Fruit fly (Drosophila melanogaster) whole organism, prepupa: ENCODE measurements around the gene Nf-YA.

Source experiments
- Blimp-1 ChIP-seq: fragments of 200-800 bp; sonication (Bioruptor generic); optimal IDR thresholded peaks from 3 replicates; lab custom pipeline; 2017; ENCODE audit warnings: missing biosample characterization, missing genetic modification characterization, mild to moderate bottlenecking, moderate library complexity, missing genetic modification reagents
- CG10631 ChIP-seq: fragments of 200-800 bp; sonication (Bioruptor generic); optimal IDR thresholded peaks from 2 replicates; lab custom pipeline; 2016; ENCODE audit warnings: missing biosample characterization, missing genetic modification characterization
- CG10669 ChIP-seq: fragments of 200-800 bp; sonication (Bioruptor generic); optimal IDR thresholded peaks from 3 replicates; lab custom pipeline; 2018; ENCODE audit warnings: missing biosample characterization, mild to moderate bottlenecking, missing genetic modification characterization, moderate library complexity
- CG11294 ChIP-seq: fragments of 200-800 bp; sonication (Bioruptor generic); IDR thresholded peaks from 2 replicates; pipeline ENCODE4 v1.3.6; 2022; ENCODE audit warnings: missing biosample characterization, missing genetic modification characterization
- CG11762 ChIP-seq: fragments of 200-800 bp; sonication (Bioruptor generic); optimal IDR thresholded peaks from 3 replicates; lab custom pipeline; 2016; ENCODE audit warnings: missing biosample characterization, missing genetic modification characterization; ENCODE audit not compliant: insufficient read depth
- CG11902 ChIP-seq: fragments of 200-800 bp; sonication (Bioruptor generic); optimal IDR thresholded peaks from 3 replicates; lab custom pipeline; 2016; ENCODE audit warnings: missing biosample characterization, missing genetic modification characterization
- CG1621 ChIP-seq: fragments of 200-800 bp; sonication (Bioruptor generic); optimal IDR thresholded peaks from 3 replicates; lab custom pipeline; 2018; ENCODE audit warnings: missing biosample characterization, mild to moderate bottlenecking, missing genetic modification characterization
- CG3032 ChIP-seq: fragments of 200-800 bp; optimal IDR thresholded peaks from 2 replicates; lab custom pipeline; 2019; ENCODE audit warnings: missing biosample characterization, mild to moderate bottlenecking, missing genetic modification characterization, moderate library complexity
- CG31627 ChIP-seq: fragments of 200-800 bp; sonication (Bioruptor generic); optimal IDR thresholded peaks from 3 replicates; lab custom pipeline; 2016; ENCODE audit warnings: missing biosample characterization, missing genetic modification characterization
- CG32006 ChIP-seq: fragments of 200-800 bp; sonication (Bioruptor generic); optimal IDR thresholded peaks from 3 replicates; lab custom pipeline; 2017; ENCODE audit warnings: missing biosample characterization, mild to moderate bottlenecking, missing genetic modification characterization
- CG3919 ChIP-seq: fragments of 200-800 bp; sonication (Bioruptor generic); optimal IDR thresholded peaks from 3 replicates; lab custom pipeline; 2016; ENCODE audit warnings: missing biosample characterization, missing genetic modification characterization
- CG6276 ChIP-seq: fragments of 200-800 bp; sonication (Bioruptor generic); optimal IDR thresholded peaks from 2 replicates; lab custom pipeline; 2017; ENCODE audit warnings: missing biosample characterization, mild to moderate bottlenecking, missing genetic modification characterization
- CG6854 ChIP-seq: fragments of 200-800 bp; sonication (Bioruptor generic); optimal IDR thresholded peaks from 2 replicates; lab custom pipeline; 2017; ENCODE audit warnings: missing biosample characterization, mild to moderate bottlenecking, missing genetic modification characterization
- CG7368 ChIP-seq: fragments of 200-800 bp; sonication (Bioruptor generic); optimal IDR thresholded peaks from 3 replicates; lab custom pipeline; 2016; ENCODE audit warnings: missing biosample characterization, missing genetic modification characterization
- CG8119 ChIP-seq: fragments of 200-800 bp; sonication (Bioruptor generic); IDR thresholded peaks from 3 replicates; pipeline ENCODE4 v1.3.6; 2022; ENCODE audit warnings: missing biosample characterization, missing genetic modification characterization
- CG8319 ChIP-seq: fragments of 200-800 bp; sonication (Bioruptor generic); optimal IDR thresholded peaks from 3 replicates; lab custom pipeline; 2016; ENCODE audit warnings: missing biosample characterization, missing genetic modification characterization
- CG8632 ChIP-seq: fragments of 200-800 bp; sonication (Bioruptor generic); optimal IDR thresholded peaks from 3 replicates; lab custom pipeline; 2016; ENCODE audit warnings: missing biosample characterization, missing genetic modification characterization
- CG9139 ChIP-seq: fragments of 200-800 bp; sonication (Bioruptor generic); optimal IDR thresholded peaks from 3 replicates; lab custom pipeline; 2017; ENCODE audit warnings: missing biosample characterization, mild to moderate bottlenecking, missing genetic modification characterization
- Eip93F ChIP-seq: fragments of 200-800 bp; sonication (Bioruptor generic); optimal IDR thresholded peaks from 2 replicates; lab custom pipeline; 2016; ENCODE audit warnings: missing biosample characterization, mild to moderate bottlenecking, missing genetic modification characterization
- Ets21C ChIP-seq: fragments of 200-800 bp; sonication (Bioruptor generic); optimal IDR thresholded peaks from 3 replicates; lab custom pipeline; 2016; ENCODE audit warnings: missing biosample characterization, missing genetic modification characterization
- Ets96B ChIP-seq: fragments of 200-800 bp; optimal IDR thresholded peaks from 2 replicates; lab custom pipeline; 2019; ENCODE audit warnings: missing biosample characterization, mild to moderate bottlenecking, missing genetic modification characterization, moderate library complexity
- Gug ChIP-seq: fragments of 200-800 bp; sonication (Bioruptor generic); IDR thresholded peaks from 2 replicates; pipeline ENCODE4 v1.3.6; 2022; ENCODE audit warnings: missing biosample characterization, missing genetic modification characterization
- Hr38 ChIP-seq: sonication (Bioruptor generic); optimal IDR thresholded peaks from 2 replicates; lab custom pipeline; 2016; ENCODE audit warnings: missing biosample characterization, missing genetic modification characterization
- Hr39 ChIP-seq: fragments of 200-800 bp; sonication (Bioruptor generic); optimal IDR thresholded peaks from 2 replicates; lab custom pipeline; 2016; ENCODE audit warnings: missing biosample characterization, missing genetic modification characterization
- Lpt ChIP-seq: fragments of 200-800 bp; sonication (Bioruptor generic); optimal IDR thresholded peaks from 3 replicates; lab custom pipeline; 2016; ENCODE audit warnings: missing biosample characterization, missing genetic modification characterization
- Met ChIP-seq: fragments of 200-800 bp; sonication (Bioruptor generic); optimal IDR thresholded peaks from 3 replicates; lab custom pipeline; 2016; ENCODE audit warnings: missing biosample characterization, missing genetic modification characterization
- Sox102F ChIP-seq: fragments of 200-800 bp; sonication (Bioruptor generic); optimal IDR thresholded peaks from 2 replicates; lab custom pipeline; 2016; ENCODE audit warnings: missing biosample characterization, mild to moderate bottlenecking, missing genetic modification characterization
- Sox14 ChIP-seq: fragments of 200-800 bp; sonication (Bioruptor generic); optimal IDR thresholded peaks from 3 replicates; lab custom pipeline; 2016; ENCODE audit warnings: missing biosample characterization, missing genetic modification characterization
- Sox15 ChIP-seq: fragments of 200-800 bp; sonication (Bioruptor generic); optimal IDR thresholded peaks from 3 replicates; lab custom pipeline; 2016; ENCODE audit warnings: missing biosample characterization, missing genetic modification characterization
- achi ChIP-seq: fragments of 200-800 bp; sonication (Bioruptor generic); optimal IDR thresholded peaks from 3 replicates; lab custom pipeline; 2016; ENCODE audit warnings: missing biosample characterization, missing genetic modification characterization
- cyc ChIP-seq: fragments of 200-800 bp; sonication (Bioruptor generic); optimal IDR thresholded peaks from 3 replicates; lab custom pipeline; 2016; ENCODE audit warnings: missing biosample characterization, missing genetic modification characterization
- dac ChIP-seq: fragments of 200-800 bp; sonication (Bioruptor generic); optimal IDR thresholded peaks from 2 replicates; lab custom pipeline; 2017; ENCODE audit warnings: missing biosample characterization, mild to moderate bottlenecking, missing genetic modification characterization
- dsx ChIP-seq: fragments of 200-800 bp; optimal IDR thresholded peaks from 3 replicates; lab custom pipeline; 2019; ENCODE audit warnings: missing biosample characterization, mild to moderate bottlenecking, missing genetic modification characterization, moderate library complexity; ENCODE audit not compliant: poor library complexity, severe bottlenecking
- eg ChIP-seq: fragments of 200-800 bp; sonication (Bioruptor generic); IDR thresholded peaks from 3 replicates; pipeline ENCODE4 v1.3.6; 2022; ENCODE audit warnings: missing biosample characterization, missing genetic modification characterization
- esn ChIP-seq: fragments of 200-800 bp; sonication (Bioruptor generic); optimal IDR thresholded peaks from 2 replicates; lab custom pipeline; 2016; ENCODE audit warnings: missing biosample characterization, mild to moderate bottlenecking, missing genetic modification characterization, moderate library complexity
- fkh ChIP-seq: fragments of 200-800 bp; sonication (Bioruptor generic); optimal IDR thresholded peaks from 3 replicates; lab custom pipeline; 2017; ENCODE audit warnings: missing biosample characterization, mild to moderate bottlenecking, missing genetic modification characterization, moderate library complexity
- lz ChIP-seq: fragments of 200-800 bp; sonication (Bioruptor generic); optimal IDR thresholded peaks from 3 replicates; lab custom pipeline; 2016; ENCODE audit warnings: missing biosample characterization, missing genetic modification characterization
- net ChIP-seq: fragments of 200-800 bp; sonication (Bioruptor generic); optimal IDR thresholded peaks from 3 replicates; lab custom pipeline; 2016; ENCODE audit warnings: missing biosample characterization, missing genetic modification characterization
- pdm3 ChIP-seq: fragments of 200-800 bp; sonication (Bioruptor generic); optimal IDR thresholded peaks from 3 replicates; lab custom pipeline; 2016; ENCODE audit warnings: missing biosample characterization, missing genetic modification characterization
- salr ChIP-seq, 2 experiments: fragments of 200-800 bp; sonication (Bioruptor generic); optimal IDR thresholded peaks; 3 replicates each; lab custom pipeline; 2016 to 2018; ENCODE audit warnings: missing biosample characterization in 2 of 2, missing genetic modification characterization in 2 of 2, mild to moderate bottlenecking in 1 of 2
- spab ChIP-seq: fragments of 200-800 bp; sonication (Bioruptor generic); optimal IDR thresholded peaks from 2 replicates; lab custom pipeline; 2017; ENCODE audit warnings: missing biosample characterization, mild to moderate bottlenecking, missing genetic modification characterization, missing genetic modification reagents
- ss ChIP-seq, 2 experiments: fragments of 200-800 bp; sonication (Bioruptor generic); optimal IDR thresholded peaks; 2 replicates in 1 of 2; 3 replicates in 1 of 2; lab custom pipeline; 2017 to 2018; ENCODE audit warnings: mild to moderate bottlenecking in 2 of 2, missing biosample characterization in 2 of 2, missing genetic modification characterization in 2 of 2, moderate library complexity in 1 of 2
- svp ChIP-seq: fragments of 200-800 bp; sonication (Bioruptor generic); peaks from one replicate; lab custom pipeline; 2016; ENCODE audit warnings: missing biosample characterization, missing genetic modification characterization
- topi ChIP-seq: fragments of 200-800 bp; sonication (Bioruptor generic); optimal IDR thresholded peaks from 3 replicates; lab custom pipeline; 2016; ENCODE audit warnings: missing biosample characterization, missing genetic modification characterization
- vri ChIP-seq: fragments of 200-800 bp; sonication (Bioruptor generic); optimal IDR thresholded peaks from 3 replicates; lab custom pipeline; 2016; ENCODE audit warnings: missing biosample characterization, mild to moderate bottlenecking, missing genetic modification characterization

Gene Nf-YA

DNA sequence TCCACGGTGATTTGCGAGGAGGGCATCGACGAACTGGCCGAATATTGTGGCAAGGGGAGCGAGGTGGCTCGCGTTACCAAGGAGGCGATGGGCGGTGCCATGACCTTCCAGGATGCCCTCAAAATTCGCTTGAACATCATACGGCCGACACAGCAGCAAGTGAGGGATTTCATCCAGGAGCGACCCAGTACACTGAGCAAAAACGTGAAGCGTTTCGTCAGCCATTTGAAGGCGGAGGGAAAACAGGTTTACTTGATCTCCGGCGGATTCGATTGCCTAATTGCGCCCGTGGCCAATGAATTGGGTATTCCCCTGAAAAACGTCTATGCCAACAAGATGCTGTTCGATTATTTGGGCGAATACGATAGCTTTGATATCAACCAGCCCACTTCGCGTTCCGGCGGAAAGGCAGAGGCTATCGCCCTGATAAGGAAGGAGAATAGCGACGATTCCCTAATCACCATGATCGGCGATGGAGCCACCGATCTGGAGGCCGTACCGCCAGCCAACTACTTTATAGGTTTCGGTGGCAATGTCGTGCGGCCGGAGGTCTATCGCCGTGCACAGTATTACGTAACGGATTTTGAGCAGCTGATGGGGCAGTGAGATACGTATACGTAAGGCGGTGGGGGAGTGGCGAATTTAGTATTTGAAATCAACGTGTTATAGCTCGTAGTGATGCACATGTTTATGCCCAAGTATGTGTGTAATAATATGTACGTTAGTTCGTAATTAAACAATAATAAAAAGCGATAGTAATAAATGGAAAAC is 18.1 kb downstream of the Nf-YA start:
- TF ChIP-seq svp (GFP tag; lab: Kevin White, UChicago) (peak; percentile 73), CG7368 (GFP tag; lab: Kevin White, UChicago) (no peak), vri (GFP tag; lab: Kevin White, UChicago) (peak; percentile 69), eg (no peak)
- TF ChIP-seq, all 60 proteins: peak for 2

DNA sequence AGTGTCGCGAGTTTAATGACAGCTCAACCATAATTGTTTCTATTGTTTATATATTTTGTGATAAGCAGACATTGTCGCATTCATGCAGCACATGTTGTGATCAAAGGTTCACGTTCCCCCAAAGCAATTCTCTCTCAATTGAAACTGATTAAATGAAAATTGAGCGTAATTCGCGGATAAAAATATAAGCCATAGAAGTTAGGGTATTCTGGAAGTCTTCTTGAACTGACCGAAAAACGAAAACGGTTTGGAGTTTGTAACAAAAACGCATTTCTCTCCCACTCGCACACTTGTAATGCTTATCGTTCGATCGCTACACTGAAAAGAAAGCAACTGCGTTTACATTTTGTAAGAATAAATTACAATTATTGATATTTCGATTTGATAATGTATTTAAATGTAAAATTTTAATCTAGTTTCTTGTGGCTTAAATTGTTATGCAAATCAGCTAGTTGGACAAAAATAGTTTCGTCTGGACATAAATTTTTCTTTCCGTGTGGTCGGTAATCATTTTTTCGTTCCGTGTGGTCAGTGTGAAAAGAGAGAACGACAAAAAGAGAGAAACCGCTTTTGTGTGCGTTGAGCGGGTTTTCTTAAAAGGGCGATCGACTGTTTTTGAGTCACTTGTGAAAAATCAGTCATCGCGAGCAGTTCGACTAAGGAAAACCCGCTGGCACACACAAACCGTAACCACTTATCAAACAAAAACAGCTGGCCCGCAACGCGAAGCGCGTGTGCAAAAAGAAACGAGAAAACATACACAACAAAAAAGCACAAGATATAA is 19.2 kb downstream of the Nf-YA start, which contains the start of gene aay:
Gene aay (plus strand): TSS at position 618 of the 784 bp plus-strand sequence.
- TF ChIP-seq dac (GFP tag; lab: Kevin White, UChicago), result peak; percentile 93
- TF ChIP-seq lz (GFP tag; lab: Kevin White, UChicago), result peak; percentile 99
- peak; percentile 97 for TF ChIP-seq CG1621 (tag; lab: Kevin White, UChicago)
- peak; percentile 98 for TF ChIP-seq CG11762 (GFP tag; lab: Kevin White, UChicago)
- TF ChIP-seq fkh, result peak; percentile 92
- peak; percentile 98 for TF ChIP-seq CG11902 (GFP tag; lab: Kevin White, UChicago)
- TF ChIP-seq CG10669, result peak; percentile 98
- TF ChIP-seq CG8319, result peak; percentile 98
- TF ChIP-seq eg, result peak; percentile 98
- peak; percentile 99 for TF ChIP-seq Met (GFP tag; lab: Kevin White, UChicago)
- peak; percentile 99 for TF ChIP-seq CG31627 (GFP tag; lab: Kevin White, UChicago)
- peak; percentile 98 for TF ChIP-seq vri (GFP tag; lab: Kevin White, UChicago)
- peak; percentile 97 for TF ChIP-seq CG3032 (tag; lab: Kevin White, UChicago)
- peak; percentile 99 for TF ChIP-seq CG32006 (GFP tag; lab: Kevin White, UChicago)
- TF ChIP-seq salr (GFP tag; optimal IDR thresholded peaks at IDR 0.05; lab: Kevin White, UChicago), result peak; percentile 95 to 96
- TF ChIP-seq esn, result peak; percentile 100
- peak; percentile 100 for TF ChIP-seq Sox102F
- TF ChIP-seq Gug, result peak; percentile 98
- TF ChIP-seq Hr38, result peak; percentile 21
- peak; percentile 99 for TF ChIP-seq CG7368 (GFP tag; lab: Kevin White, UChicago)
- peak; percentile 95 to 98 for TF ChIP-seq ss (GFP tag; optimal IDR thresholded peaks at IDR 0.05; lab: Kevin White, UChicago)
- peak; percentile 99 for TF ChIP-seq topi (GFP tag; lab: Kevin White, UChicago)
- peak; percentile 99 for TF ChIP-seq cyc
- TF ChIP-seq Sox14, result peak; percentile 99
- peak; percentile 99 for TF ChIP-seq CG8119
- TF ChIP-seq pdm3 (GFP tag; lab: Kevin White, UChicago), result peak; percentile 99
- TF ChIP-seq Eip93F, result peak; percentile 99
- peak; percentile 98 for TF ChIP-seq Ets96B
- TF ChIP-seq Blimp-1 (GFP tag; lab: Kevin White, UChicago), result peak; percentile 96
- TF ChIP-seq achi, result peak; percentile 98
- TF ChIP-seq dsx (GFP tag; lab: Kevin White, UChicago), result peak; percentile 97
- peak; percentile 97 for TF ChIP-seq Lpt
- TF ChIP-seq Sox15 (GFP tag; lab: Kevin White, UChicago), result peak; percentile 98
- peak; percentile 99 for TF ChIP-seq CG6854 (GFP tag; lab: Kevin White, UChicago)
- peak; percentile 98 for TF ChIP-seq CG6276 (GFP tag; lab: Kevin White, UChicago)
- peak; percentile 95 for TF ChIP-seq spab
- TF ChIP-seq CG10631 (GFP tag; lab: Kevin White, UChicago), result peak; percentile 99
- TF ChIP-seq CG8632 (GFP tag; lab: Kevin White, UChicago), result peak; percentile 99
- peak; percentile 100 for TF ChIP-seq svp (GFP tag; lab: Kevin White, UChicago)
- TF ChIP-seq CG3919 (GFP tag; lab: Kevin White, UChicago), result peak; percentile 99
- peak; percentile 97 for TF ChIP-seq CG11294 (GFP tag; lab: Robert Waterston, UW)
- peak; percentile 92 for TF ChIP-seq CG9139
- peak; percentile 97 for TF ChIP-seq Ets21C
- TF ChIP-seq Hr39 (GFP tag; lab: Kevin White, UChicago), result peak; percentile 99
- peak; percentile 99 for TF ChIP-seq net
